Worm (Caenorhabditis elegans) whole organism, L4 larva: Measurements from ENCODE around the gene srt-68.

Experiments
- F37D6.2 ChIP-seq: sonication (generic microtip); optimal IDR thresholded peaks from 2 replicates; lab custom pipeline; 2016; ENCODE audit warnings: mild to moderate bottlenecking, missing genetic modification characterization, missing compliant biosample characterization
- F44E2.7 ChIP-seq: fragments of 200-800 bp; sonication (Bioruptor generic); IDR thresholded peaks from 2 replicates; pipeline ENCODE4 v2.1.2; 2022; ENCODE audit warnings: missing genetic modification characterization, missing compliant biosample characterization
- F49E8.2 ChIP-seq: sonication (generic microtip); optimal IDR thresholded peaks from 2 replicates; lab custom pipeline; 2016; ENCODE audit warnings: missing compliant biosample characterization, mild to moderate bottlenecking, missing genetic modification characterization, borderline replicate concordance
- T20F7.1 ChIP-seq: fragments of 200-800 bp; sonication (Bioruptor generic); optimal IDR thresholded peaks from 2 replicates; lab custom pipeline; 2018; ENCODE audit warnings: mild to moderate bottlenecking, missing genetic modification characterization, missing compliant biosample characterization
- Y5F2A.4 ChIP-seq: fragments of 200-800 bp; sonication (Bioruptor generic); optimal IDR thresholded peaks from 2 replicates; lab custom pipeline; 2018; ENCODE audit warnings: mild to moderate bottlenecking, missing genetic modification characterization, missing compliant biosample characterization
- ZK546.5 ChIP-seq, 2 experiments: sonication (generic microtip); optimal IDR thresholded peaks; 2 replicates each; lab custom pipeline; 2017; ENCODE audit warnings: missing biosample characterization in 2 of 2, missing genetic modification characterization in 2 of 2
- aha-1 ChIP-seq: fragments of 150-350 bp; peaks from one replicate; lab custom pipeline; 2014; ENCODE audit warnings: missing biosample characterization, missing genetic modification characterization
- ama-1 ChIP-seq: fragments of 150-350 bp; optimal IDR thresholded peaks from 2 replicates; lab custom pipeline; 2014; ENCODE audit warnings: inconsistent platforms, mixed read lengths
- ceh-20 ChIP-seq: fragments of 200-800 bp; sonication (Bioruptor generic); IDR thresholded peaks from 2 replicates; pipeline ENCODE4 v1.3.6; 2022; ENCODE audit warnings: missing genetic modification reagents, missing genetic modification characterization, missing compliant biosample characterization
- ceh-44 ChIP-seq: fragments of 200-800 bp; sonication (Bioruptor generic); IDR thresholded peaks from 2 replicates; pipeline ENCODE4 v1.3.6; 2022; ENCODE audit warnings: missing genetic modification reagents, missing genetic modification characterization, missing compliant biosample characterization
- ces-1 ChIP-seq: fragments of 150-350 bp; sonication (generic microtip); optimal IDR thresholded peaks from 4 replicates; lab custom pipeline; 2014; ENCODE audit warnings: missing biosample characterization, missing genetic modification reagents, missing genetic modification characterization
- daf-16 ChIP-seq, 3 experiments: sonication (generic microtip); optimal IDR thresholded peaks; 2 replicates each; lab custom pipeline; 2016 to 2017; ENCODE audit warnings: missing genetic modification characterization in 3 of 3, missing genetic modification reagents in 3 of 3, mild to moderate bottlenecking in 2 of 3, missing compliant biosample characterization in 2 of 3, missing biosample characterization in 1 of 3, moderate library complexity in 1 of 3
- dmd-8 ChIP-seq: fragments of 200-800 bp; sonication (Bioruptor generic); IDR thresholded peaks from 2 replicates; pipeline ENCODE4 v1.3.6; 2022; ENCODE audit warnings: missing genetic modification characterization, missing compliant biosample characterization
- dmd-9 ChIP-seq: fragments of 200-800 bp; sonication (Bioruptor generic); IDR thresholded peaks from 2 replicates; pipeline ENCODE4 v1.3.6; 2022; ENCODE audit warnings: missing genetic modification reagents, missing genetic modification characterization, missing compliant biosample characterization
- dve-1 ChIP-seq: sonication (generic microtip); optimal IDR thresholded peaks from 2 replicates; lab custom pipeline; 2017; ENCODE audit warnings: antibody characterized with exemption, mild to moderate bottlenecking, missing genetic modification characterization, missing compliant biosample characterization; ENCODE audit not compliant: insufficient read depth
- fos-1 ChIP-seq: fragments of 150-350 bp; optimal IDR thresholded peaks from 2 replicates; lab custom pipeline; 2014; ENCODE audit warnings: missing biosample characterization, missing genetic modification characterization
- hlh-11 ChIP-seq: fragments of 200-800 bp; sonication (Bioruptor generic); optimal IDR thresholded peaks from 2 replicates; lab custom pipeline; 2018; ENCODE audit warnings: mild to moderate bottlenecking, missing genetic modification characterization, missing compliant biosample characterization
- lin-13 ChIP-seq: fragments of 150-350 bp; optimal IDR thresholded peaks from 2 replicates; lab custom pipeline; 2014; ENCODE audit warnings: missing biosample characterization, missing genetic modification reagents, missing genetic modification characterization
- lir-3 ChIP-seq: sonication (generic microtip); optimal IDR thresholded peaks from 2 replicates; lab custom pipeline; 2016; ENCODE audit warnings: mild to moderate bottlenecking, missing genetic modification characterization, missing compliant biosample characterization
- madf-5 ChIP-seq, 2 experiments: fragments of 200-800 bp; sonication (Bioruptor generic); IDR thresholded peaks; 2 replicates each; pipeline ENCODE4 v1.3.6; 2022; ENCODE audit warnings: missing compliant biosample characterization in 2 of 2, missing genetic modification characterization in 2 of 2
- mdt-29 ChIP-seq: fragments of 200-800 bp; sonication (Bioruptor generic); IDR thresholded peaks from 2 replicates; pipeline ENCODE4 v1.3.6; 2022; ENCODE audit warnings: missing genetic modification reagents, missing genetic modification characterization, missing compliant biosample characterization
- mxl-2 ChIP-seq: fragments of 200-800 bp; sonication (Bioruptor generic); conservative IDR thresholded peaks from 2 replicates; pipeline ENCODE4 v1.3.6; 2022; ENCODE audit warnings: missing genetic modification reagents, missing genetic modification characterization, missing compliant biosample characterization
- nhr-10 ChIP-seq: fragments of 150-350 bp; optimal IDR thresholded peaks from 2 replicates; lab custom pipeline; 2014; ENCODE audit warnings: missing biosample characterization, missing genetic modification characterization
- nhr-237 ChIP-seq: sonication (generic microtip); optimal IDR thresholded peaks from 2 replicates; lab custom pipeline; 2017; ENCODE audit warnings: missing biosample characterization, missing genetic modification characterization
- nhr-25 ChIP-seq: sonication (generic microtip); optimal IDR thresholded peaks from 2 replicates; lab custom pipeline; 2017; ENCODE audit warnings: missing genetic modification characterization, mild to moderate bottlenecking, missing compliant biosample characterization, antibody characterized with exemption, moderate library complexity, borderline replicate concordance; ENCODE audit not compliant: insufficient read depth
- nhr-28 ChIP-seq: fragments of 150-350 bp; optimal IDR thresholded peaks from 2 replicates; lab custom pipeline; 2014; ENCODE audit warnings: missing biosample characterization, missing genetic modification characterization
- nhr-41 ChIP-seq: fragments of 200-800 bp; sonication (Bioruptor generic); IDR thresholded peaks from 2 replicates; pipeline ENCODE4 v1.3.6; 2022; ENCODE audit warnings: missing genetic modification reagents, missing genetic modification characterization, missing compliant biosample characterization
- nhr-48 ChIP-seq: sonication (generic microtip); optimal IDR thresholded peaks from 2 replicates; lab custom pipeline; 2016; ENCODE audit warnings: mild to moderate bottlenecking, missing genetic modification characterization, missing compliant biosample characterization
- pha-4 ChIP-seq, 2 experiments: fragments of 150-350 bp in 1 of 2; fragments of 200-800 bp in 1 of 2; sonication (Bioruptor generic) in 1 of 2; IDR thresholded peaks in 1 of 2; optimal IDR thresholded peaks in 1 of 2; 2 replicates each; pipeline versions ENCODE4 v1.3.6 to Lab custom; 2014 to 2022; ENCODE audit warnings: missing genetic modification characterization in 2 of 2, missing genetic modification reagents in 2 of 2, missing biosample characterization in 1 of 2, missing compliant biosample characterization in 1 of 2
- php-3 ChIP-seq: fragments of 200-800 bp; sonication (Bioruptor generic); IDR thresholded peaks from 2 replicates; pipeline ENCODE4 v1.3.6; 2022; ENCODE audit warnings: missing genetic modification reagents, missing genetic modification characterization, missing compliant biosample characterization
- zfp-2 ChIP-seq: sonication (generic microtip); optimal IDR thresholded peaks from 2 replicates; lab custom pipeline; 2016; ENCODE audit warnings: mild to moderate bottlenecking, missing genetic modification characterization, missing compliant biosample characterization
- zfp-3 ChIP-seq: fragments of 200-800 bp; sonication (Bioruptor generic); conservative IDR thresholded peaks from 2 replicates; pipeline ENCODE4 v1.3.6; 2022; ENCODE audit warnings: missing genetic modification reagents, missing genetic modification characterization, missing compliant biosample characterization
- zip-11 ChIP-seq: fragments of 200-800 bp; sonication (Bioruptor generic); IDR thresholded peaks from 2 replicates; pipeline ENCODE4 v1.3.6; 2022; ENCODE audit warnings: missing genetic modification characterization, missing compliant biosample characterization
- ztf-11 ChIP-seq: fragments of 150-350 bp; optimal IDR thresholded peaks from 2 replicates; lab custom pipeline; 2014; ENCODE audit warnings: missing biosample characterization, missing genetic modification characterization

The srt-68 gene

DNA sequence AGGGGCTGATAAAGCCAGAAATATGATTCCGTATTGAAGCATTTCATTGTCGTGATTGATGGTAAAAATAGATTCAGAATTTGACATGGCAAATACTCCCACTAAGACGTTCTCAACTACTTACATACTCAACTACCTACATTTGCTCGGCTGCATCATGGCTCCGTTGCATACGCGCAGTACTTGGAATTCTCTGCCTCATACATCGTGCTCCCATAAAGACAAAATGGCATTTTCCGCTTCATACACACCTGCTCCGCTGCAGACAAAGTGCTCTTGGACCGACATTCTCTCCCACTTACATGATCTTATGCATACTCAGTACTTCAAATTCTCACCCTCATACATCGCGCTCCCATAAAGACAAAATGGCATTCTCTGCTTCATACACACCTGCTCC, 13.7 kb upstream of the srt-68 start, which contains the start of the genes srt-69 and B0238.12:
Gene srt-69 (minus strand): TSS at position 101 of the 400 bp plus-strand sequence.
Gene B0238.12 (plus strand): TSS at position 264 of the 400 bp plus-strand sequence.
- TF ChIP-seq madf-5 (GFP tag; IDR thresholded peaks at IDR 0.05; lab: Robert Waterston, UW) (no peak), hlh-11 (no peak), nhr-48 (tag; lab: Kevin White, UChicago) (no peak), nhr-41 (GFP tag; lab: Robert Waterston, UW) (no peak), zfp-2 (tag; lab: Kevin White, UChicago) (no peak), zip-11 (GFP tag; lab: Robert Waterston, UW) (no peak), ZK546.5 (tag; optimal IDR thresholded peaks at IDR 0.05; lab: Kevin White, UChicago) (no peak), ceh-44 (no peak)

DNA sequence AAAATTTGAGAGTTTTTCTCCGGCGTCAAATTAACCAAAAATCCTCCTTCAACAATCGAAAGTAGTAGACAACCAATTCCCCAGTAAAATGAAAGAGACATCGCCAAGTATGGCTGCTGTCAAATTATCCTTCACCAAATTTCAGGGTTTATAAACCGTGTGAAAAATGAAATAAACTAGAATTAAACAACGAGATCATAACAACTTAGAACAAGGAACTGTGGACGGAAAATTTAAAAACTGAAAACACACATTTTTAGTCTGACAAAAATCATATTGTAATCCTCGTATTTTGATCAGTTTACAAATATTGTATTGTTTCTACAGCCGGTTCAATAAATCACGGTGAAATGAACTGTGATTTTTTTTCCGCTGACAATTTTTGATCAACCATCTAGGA, 11.1 kb upstream of the srt-68 start, which contains the start of gene cest-30:
Gene cest-30 (minus strand): TSS at position 101 of the 400 bp plus-strand sequence.
- no peak for TF ChIP-seq nhr-41 (GFP tag; lab: Robert Waterston, UW)
- no peak for TF ChIP-seq aha-1 (tag; lab: Kevin White, UChicago)
- TF ChIP-seq dmd-8 (GFP tag; lab: Robert Waterston, UW): no peak
- TF ChIP-seq F44E2.7: no peak
- no peak for TF ChIP-seq fos-1 (tag; lab: Kevin White, UChicago)
- TF ChIP-seq nhr-10 (tag; lab: Kevin White, UChicago): no peak
- TF ChIP-seq, all 104 proteins: peak for 0

DNA sequence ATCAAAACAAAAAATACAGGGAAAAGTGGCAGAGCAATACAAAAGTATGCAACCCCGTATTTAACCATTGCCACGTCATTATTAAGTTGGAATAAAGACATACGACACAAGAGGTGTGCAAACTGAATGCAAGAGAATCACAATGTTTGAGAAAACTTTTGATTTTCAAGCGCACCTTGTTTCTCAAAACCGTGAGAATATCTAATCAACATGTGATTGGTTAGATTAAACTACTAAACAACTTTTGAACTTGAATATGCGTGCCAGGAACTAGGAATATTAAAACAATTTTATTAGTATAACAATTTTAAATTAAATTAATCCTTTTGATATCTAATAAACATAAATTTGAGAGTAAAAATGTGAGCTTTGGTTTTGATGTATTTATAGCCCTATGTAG, 7.5 kb upstream of the srt-68 start, which contains the start of gene srt-70:
Gene srt-70 (minus strand): TSS at position 101 of the 400 bp plus-strand sequence.
- no peak for TF ChIP-seq dve-1 (tag; lab: Kevin White, UChicago)
- no peak for TF ChIP-seq ces-1 (GFP tag; lab: Kevin White, UChicago)
- no peak for TF ChIP-seq ama-1 (lab: Kevin White, UChicago)
- no peak for TF ChIP-seq dmd-9 (GFP tag; lab: Robert Waterston, UW)
- no peak for TF ChIP-seq mdt-29 (GFP tag; lab: Robert Waterston, UW)
- no peak for TF ChIP-seq nhr-237 (tag; lab: Kevin White, UChicago)
- no peak for TF ChIP-seq nhr-25 (tag; lab: Kevin White, UChicago)
- TF ChIP-seq lin-13 (GFP tag; lab: Kevin White, UChicago): no peak
- no peak for TF ChIP-seq ceh-44
- no peak for TF ChIP-seq F37D6.2 (tag; lab: Kevin White, UChicago)
- no peak for TF ChIP-seq zfp-3
- TF ChIP-seq php-3: no peak
- no peak for TF ChIP-seq lir-3
- TF ChIP-seq pha-4 (GFP tag; IDR thresholded peaks at IDR 0.05; lab: Robert Waterston, UW): no peak
- TF ChIP-seq pha-4 (tag; optimal IDR thresholded peaks at IDR 0.05; lab: Kevin White, UChicago): no peak
- no peak for TF ChIP-seq ztf-11 (tag; lab: Kevin White, UChicago)
- no peak for TF ChIP-seq F49E8.2 (tag; lab: Kevin White, UChicago)

DNA sequence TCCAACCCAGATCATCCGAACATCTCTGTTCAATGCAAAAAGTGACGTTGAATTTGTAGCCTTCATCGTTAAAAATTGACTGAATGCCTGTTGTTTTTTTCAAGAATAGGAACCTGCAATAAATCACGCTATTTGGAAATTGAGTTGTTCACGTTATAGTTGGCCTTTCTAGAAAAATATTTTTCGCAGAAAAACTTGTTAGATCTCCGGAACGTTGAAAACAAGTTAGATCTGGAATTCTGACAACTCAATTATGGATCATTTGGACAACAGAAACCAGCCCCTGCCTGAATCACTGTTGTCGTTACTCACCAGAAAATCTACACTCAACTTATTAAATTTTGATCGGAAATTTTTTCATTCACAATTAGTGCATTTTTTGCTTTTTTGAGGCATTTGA, 5.4 kb upstream of the srt-68 start, which contains the start of gene srt-67:
Gene srt-67 (minus strand): TSS at position 101 of the 400 bp plus-strand sequence.
- TF ChIP-seq ceh-20 (GFP tag; lab: Robert Waterston, UW) (no peak), mxl-2 (no peak), T20F7.1 (GFP tag; lab: Kevin White, UChicago) (no peak), Y5F2A.4 (no peak)

DNA sequence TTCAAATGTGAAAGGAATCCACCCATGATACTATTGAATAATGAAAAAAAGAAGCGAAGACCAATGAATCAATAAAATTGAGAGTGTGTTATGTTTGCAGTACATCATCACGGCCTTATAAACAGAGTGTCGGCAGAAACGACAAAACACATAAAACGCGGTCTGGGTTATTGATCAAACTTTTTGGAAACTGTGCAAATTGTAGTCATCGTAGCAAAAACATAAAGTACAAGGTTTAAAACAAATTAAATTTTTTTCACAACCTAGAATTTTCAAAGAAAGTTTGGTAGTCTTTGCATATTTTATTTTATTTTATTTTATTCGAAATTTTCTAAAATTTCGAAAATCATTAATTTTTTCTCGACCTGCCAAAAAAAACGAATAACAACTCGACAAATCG, 8.9 kb downstream of the srt-68 start, which contains the start of gene cest-35.1:
Gene cest-35.1 (minus strand): TSS at position 101 of the 400 bp plus-strand sequence.
- TF ChIP-seq F37D6.2 (tag; lab: Kevin White, UChicago) (no peak), daf-16 (GFP tag; optimal IDR thresholded peaks at IDR 0.05; lab: Kevin White, UChicago) (no peak), daf-16 (tag; optimal IDR thresholded peaks at IDR 0.05; lab: Kevin White, UChicago) (peak; percentile 29), nhr-28 (tag; lab: Kevin White, UChicago) (peak; percentile 25)
- TF ChIP-seq, all 104 proteins: peak for 2
